Worm (Caenorhabditis elegans): ENCODE data around the gene zyx-1.
A peak's percentile ranks its signal among the peaks of the same experiment; 100 is the strongest.
"Not testable (repeated sequence)": the region's sequence is repeated elsewhere in the genome, so short reads cannot be mapped to it uniquely, and the experiment has no call there.

The zyx-1 gene

DNA sequence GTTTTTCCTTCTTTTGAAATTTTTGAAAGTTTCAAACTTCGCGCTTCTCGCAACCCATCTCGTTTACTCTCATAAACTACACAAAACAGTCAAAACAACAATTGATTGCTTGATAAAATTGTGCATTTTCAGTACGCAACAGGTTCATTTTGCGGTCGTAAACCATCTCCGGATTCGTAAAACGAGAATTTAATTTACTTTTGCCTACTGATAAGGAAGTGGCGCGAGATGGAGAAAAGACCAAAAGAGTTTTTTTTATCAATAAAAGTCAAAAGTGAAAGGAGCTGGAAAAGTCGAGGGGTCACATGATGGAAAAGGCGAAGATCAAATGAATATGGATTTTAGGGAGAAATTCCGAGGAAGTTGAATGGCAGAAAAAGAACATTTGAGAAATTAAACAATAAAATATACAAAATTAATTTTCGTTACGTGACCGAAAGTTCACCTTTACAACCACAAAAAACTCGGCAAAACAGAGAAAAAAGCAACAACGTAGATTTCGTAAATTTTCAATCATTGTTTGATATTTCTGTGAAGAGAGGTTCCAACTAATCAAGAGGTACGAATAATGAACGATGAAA, 22.2 kb downstream of the zyx-1 start, which contains the start of gene F42G4.6:
TSS of gene F42G4.6 (plus strand) at position 531 of the 581 bp plus-strand sequence.
- TF ChIP-seq lin-13 (GFP tag; optimal IDR thresholded peaks at IDR 0.05) (no peak), F13H6.1 (tag; optimal IDR thresholded peaks at IDR 0.05) (no peak), fos-1 (tag; optimal IDR thresholded peaks at IDR 0.05) (peak; percentile 74), lin-11 (tag; optimal IDR thresholded peaks at IDR 0.05) (no peak), nhr-11 (tag; optimal IDR thresholded peaks at IDR 0.05) (no peak), egl-27 (tag; optimal IDR thresholded peaks at IDR 0.05) (no peak), gmeb-1 (tag; optimal IDR thresholded peaks at IDR 0.05) (peak; percentile 49), crh-2 (tag; optimal IDR thresholded peaks at IDR 0.05) (peak; percentile 26), skn-1 (tag; optimal IDR thresholded peaks at IDR 0.05) (no peak), sem-4 (tag; optimal IDR thresholded peaks at IDR 0.05) (no peak), ceh-16 (tag; optimal IDR thresholded peaks at IDR 0.05) (no peak), sma-9 (GFP tag; optimal IDR thresholded peaks at IDR 0.05) (peak; percentile 12), sma-9 (tag; optimal IDR thresholded peaks at IDR 0.05) (no peak), unc-62 (GFP tag; optimal IDR thresholded peaks at IDR 0.05) (no peak)

DNA sequence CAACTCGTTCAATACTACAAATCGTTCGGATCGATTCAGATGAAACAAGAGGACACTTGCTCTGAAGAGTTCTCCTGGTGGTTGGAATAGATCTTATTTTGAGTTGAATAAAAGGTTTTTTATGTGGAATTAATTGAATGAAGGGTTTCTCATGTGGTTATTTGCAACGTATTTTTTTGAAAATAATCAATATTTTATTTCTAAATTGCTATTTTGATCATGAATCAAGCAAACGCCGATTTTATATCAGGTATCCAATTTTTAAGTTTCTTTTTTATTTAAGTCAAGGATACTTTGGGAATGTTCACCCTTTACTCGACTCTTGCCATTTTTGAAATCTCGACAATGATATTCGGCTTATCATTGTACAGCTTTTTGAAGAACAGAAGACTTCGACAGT, 23.9 kb downstream of the zyx-1 start, which contains the start of gene Y81G3A.2:
TSS of gene Y81G3A.2 (plus strand) at position 301 of the 400 bp plus-strand sequence.
- TF ChIP-seq nhr-77 (tag; optimal IDR thresholded peaks at IDR 0.05); snpc-4 (tag; optimal IDR thresholded peaks at IDR 0.05); Y55F3AM.14 (GFP tag; optimal IDR thresholded peaks at IDR 0.05): not testable (repeated sequence)

DNA sequence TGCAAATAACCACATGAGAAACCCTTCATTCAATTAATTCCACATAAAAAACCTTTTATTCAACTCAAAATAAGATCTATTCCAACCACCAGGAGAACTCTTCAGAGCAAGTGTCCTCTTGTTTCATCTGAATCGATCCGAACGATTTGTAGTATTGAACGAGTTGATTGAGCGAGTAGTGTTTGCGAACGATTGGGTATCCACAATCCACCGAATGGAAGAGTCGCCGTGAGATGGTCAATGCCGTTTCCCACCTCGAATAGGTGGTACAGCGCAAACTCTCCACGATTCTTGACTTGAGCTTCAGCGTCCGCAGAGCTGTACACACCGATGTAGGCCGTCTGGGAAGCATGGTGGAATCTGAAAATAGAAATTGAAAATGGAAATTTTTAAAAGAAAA, 25.7 kb downstream of the zyx-1 start, which contains the start of gene Y81G3A.6:
TSS of gene Y81G3A.6 (minus strand) at position 101 of the 400 bp plus-strand sequence.
- TF ChIP-seq sem-4 (tag; optimal IDR thresholded peaks at IDR 0.05); skn-1 (tag; optimal IDR thresholded peaks at IDR 0.05); sma-3 (GFP tag; optimal IDR thresholded peaks at IDR 0.05): not testable (repeated sequence)

DNA sequence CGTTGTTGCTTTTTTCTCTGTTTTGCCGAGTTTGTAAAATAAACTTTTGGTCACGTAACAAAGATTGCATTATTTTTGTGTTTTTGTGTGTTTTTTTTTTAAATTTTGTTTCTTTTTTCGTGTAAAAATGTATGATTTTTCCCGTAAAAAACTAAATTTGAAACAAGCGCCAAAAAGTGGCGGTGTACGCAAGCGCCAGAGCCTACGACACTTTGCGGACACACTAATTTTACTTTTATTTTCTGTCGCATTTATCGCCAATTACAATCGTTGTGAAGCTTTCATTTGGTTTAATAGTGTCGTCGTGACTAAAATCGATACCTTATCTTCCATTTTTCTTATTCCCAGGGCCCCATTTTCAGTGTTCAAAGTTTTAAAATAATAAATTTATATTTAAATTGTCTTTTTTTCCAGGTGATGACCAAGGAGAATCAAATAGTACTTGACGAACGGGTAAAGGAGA, 27.1 kb downstream of the zyx-1 start, which contains the start of the genes Y81G3A.1 and gcn-2:
TSS of gene Y81G3A.1 (minus strand) at position 175 of the 463 bp plus-strand sequence.
TSS of gene gcn-2 (plus strand) at position 413 of the 463 bp plus-strand sequence.
- TF ChIP-seq egl-27 (tag; optimal IDR thresholded peaks at IDR 0.05) = no peak
- TF ChIP-seq sma-3 (GFP tag; optimal IDR thresholded peaks at IDR 0.05) = peak; percentile 29
- peak; percentile 10 for TF ChIP-seq fos-1 (tag; optimal IDR thresholded peaks at IDR 0.05)
- peak in 1 of 2 experiments; percentile 46 for TF ChIP-seq lsy-2 (tag; optimal IDR thresholded peaks at IDR 0.05)
- TF ChIP-seq nhr-77 (tag; optimal IDR thresholded peaks at IDR 0.05) = no peak
- TF ChIP-seq C34F6.9 (tag; optimal IDR thresholded peaks at IDR 0.05) = no peak
- TF ChIP-seq peb-1 (tag; optimal IDR thresholded peaks at IDR 0.05) = no peak
- peak; percentile 36 for TF ChIP-seq ceh-16 (tag; optimal IDR thresholded peaks at IDR 0.05)
- TF ChIP-seq nhr-6 (tag; optimal IDR thresholded peaks at IDR 0.05) = no peak
- peak; percentile 46 for TF ChIP-seq nhr-129 (tag; optimal IDR thresholded peaks at IDR 0.05)
- no peak for TF ChIP-seq elt-1 (tag; optimal IDR thresholded peaks at IDR 0.05)
- TF ChIP-seq crh-2 (tag; optimal IDR thresholded peaks at IDR 0.05) = peak; percentile 46
- TF ChIP-seq ZK546.5 (tag; optimal IDR thresholded peaks at IDR 0.05) = no peak
- TF ChIP-seq nhr-11 (tag; optimal IDR thresholded peaks at IDR 0.05) = no peak
- TF ChIP-seq nhr-25 (tag; optimal IDR thresholded peaks at IDR 0.05) = no peak
- TF ChIP-seq nhr-21 (tag; optimal IDR thresholded peaks at IDR 0.05) = peak; percentile 0
- no peak for TF ChIP-seq aly-2 (tag; optimal IDR thresholded peaks at IDR 0.05)
- TF ChIP-seq mab-5 (tag; optimal IDR thresholded peaks at IDR 0.05) = no peak
- peak; percentile 70 for TF ChIP-seq unc-55 (GFP tag; optimal IDR thresholded peaks at IDR 0.05)
- TF ChIP-seq unc-39 (tag; optimal IDR thresholded peaks at IDR 0.05) = no peak
- peak; percentile 19 for TF ChIP-seq lin-11 (tag; optimal IDR thresholded peaks at IDR 0.05)
- TF ChIP-seq gmeb-1 (tag; optimal IDR thresholded peaks at IDR 0.05) = peak; percentile 96
- TF ChIP-seq sma-9 (GFP tag; optimal IDR thresholded peaks at IDR 0.05) = peak; percentile 52
- no peak for TF ChIP-seq sma-9 (tag; optimal IDR thresholded peaks at IDR 0.05)
- no peak for TF ChIP-seq nhr-23 (tag; optimal IDR thresholded peaks at IDR 0.05)
- no peak for TF ChIP-seq R02D3.7 (tag; optimal IDR thresholded peaks at IDR 0.05)
- TF ChIP-seq dmd-4 (tag; optimal IDR thresholded peaks at IDR 0.05) = no peak
- TF ChIP-seq Y55F3AM.14 (GFP tag; optimal IDR thresholded peaks at IDR 0.05) = no peak
- no peak for TF ChIP-seq alr-1 (tag; optimal IDR thresholded peaks at IDR 0.05)
- TF ChIP-seq lin-39 (tag; optimal IDR thresholded peaks at IDR 0.05) = no peak
- no peak for TF ChIP-seq snpc-4 (tag; optimal IDR thresholded peaks at IDR 0.05)
- TF ChIP-seq nhr-10 (tag; optimal IDR thresholded peaks at IDR 0.05) = no peak

Data from whole organism, L2 larva.